Worm (Caenorhabditis elegans) whole organism, L2 larva: ENCODE measurements around the gene F49C12.5.
"Not testable (repeated sequence)": the region's sequence is repeated elsewhere in the genome, so short reads cannot be mapped to it uniquely, and the experiment has no call there.

Source experiments
- C34F6.9 ChIP-seq: fragments of 150-350 bp; optimal IDR thresholded peaks from 2 replicates; lab custom pipeline; 2014; ENCODE audit warnings: missing biosample characterization, missing genetic modification characterization
- F13H6.1 ChIP-seq: sonication (generic microtip); optimal IDR thresholded peaks from 2 replicates; lab custom pipeline; 2016; ENCODE audit warnings: missing genetic modification characterization, missing compliant biosample characterization
- Y55F3AM.14 ChIP-seq: fragments of 200-800 bp; sonication (Bioruptor generic); optimal IDR thresholded peaks from 2 replicates; lab custom pipeline; 2018; ENCODE audit warnings: mild to moderate bottlenecking, missing genetic modification characterization, missing compliant biosample characterization
- ZK546.5 ChIP-seq: sonication (generic microtip); optimal IDR thresholded peaks from 2 replicates; lab custom pipeline; 2017; ENCODE audit warnings: missing biosample characterization, missing genetic modification characterization
- aly-2 ChIP-seq: fragments of 150-350 bp; optimal IDR thresholded peaks from 2 replicates; lab custom pipeline; 2014; ENCODE audit warnings: missing biosample characterization, missing genetic modification characterization
- ama-1 ChIP-seq: fragments of 150-350 bp; optimal IDR thresholded peaks from 2 replicates; lab custom pipeline; 2018; ENCODE audit warnings: inconsistent platforms
- ceh-82 ChIP-seq: fragments of 150-350 bp; optimal IDR thresholded peaks from 2 replicates; lab custom pipeline; 2014; ENCODE audit warnings: missing biosample characterization, missing genetic modification characterization
- dmd-4 ChIP-seq: sonication (generic microtip); optimal IDR thresholded peaks from 2 replicates; lab custom pipeline; 2017; ENCODE audit warnings: missing biosample characterization, missing genetic modification characterization
- egl-27 ChIP-seq: sonication (generic microtip); optimal IDR thresholded peaks from 3 replicates; lab custom pipeline; 2017; ENCODE audit warnings: missing biosample characterization, missing genetic modification reagents, missing genetic modification characterization
- elt-1 ChIP-seq: fragments of 150-350 bp; optimal IDR thresholded peaks from 2 replicates; lab custom pipeline; 2014; ENCODE audit warnings: missing biosample characterization, missing genetic modification characterization
- gmeb-1 ChIP-seq: fragments of 150-350 bp; optimal IDR thresholded peaks from 2 replicates; lab custom pipeline; 2014; ENCODE audit warnings: missing biosample characterization, missing genetic modification characterization
- lin-13 ChIP-seq: fragments of 150-350 bp; optimal IDR thresholded peaks from 2 replicates; lab custom pipeline; 2014; ENCODE audit warnings: missing biosample characterization, missing genetic modification reagents, missing genetic modification characterization
- lin-39 ChIP-seq: fragments of 150-350 bp; optimal IDR thresholded peaks from 2 replicates; lab custom pipeline; 2014; ENCODE audit warnings: missing biosample characterization, missing genetic modification reagents, missing genetic modification characterization
- lsy-2 ChIP-seq, 2 experiments: fragments of 150-350 bp in 1 of 2; sonication (generic microtip) in 1 of 2; optimal IDR thresholded peaks; 2 replicates each; lab custom pipeline; 2014 to 2017; ENCODE audit warnings: missing biosample characterization in 2 of 2, missing genetic modification characterization in 2 of 2
- nhr-10 ChIP-seq: sonication (generic microtip); optimal IDR thresholded peaks from 2 replicates; lab custom pipeline; 2017; ENCODE audit warnings: missing biosample characterization, missing genetic modification characterization
- nhr-11 ChIP-seq: fragments of 150-350 bp; optimal IDR thresholded peaks from 2 replicates; lab custom pipeline; 2014; ENCODE audit warnings: missing biosample characterization, missing genetic modification characterization
- nhr-12 ChIP-seq: fragments of 150-350 bp; optimal IDR thresholded peaks from 2 replicates; lab custom pipeline; 2014; ENCODE audit warnings: missing biosample characterization, missing genetic modification characterization
- nhr-129 ChIP-seq: fragments of 150-350 bp; optimal IDR thresholded peaks from 2 replicates; lab custom pipeline; 2014; ENCODE audit warnings: missing biosample characterization, missing genetic modification characterization
- nhr-21 ChIP-seq: fragments of 150-350 bp; optimal IDR thresholded peaks from 2 replicates; lab custom pipeline; 2014; ENCODE audit warnings: missing biosample characterization, missing genetic modification characterization
- nhr-25 ChIP-seq: fragments of 150-350 bp; sonication (generic microtip); optimal IDR thresholded peaks from 3 replicates; lab custom pipeline; 2014; ENCODE audit warnings: missing biosample characterization, missing genetic modification characterization
- nhr-6 ChIP-seq: fragments of 150-350 bp; optimal IDR thresholded peaks from 2 replicates; lab custom pipeline; 2014; ENCODE audit warnings: missing biosample characterization, missing genetic modification characterization
- nhr-77 ChIP-seq: fragments of 150-350 bp; optimal IDR thresholded peaks from 2 replicates; lab custom pipeline; 2014; ENCODE audit warnings: missing biosample characterization, missing genetic modification characterization
- sem-4 ChIP-seq: fragments of 150-350 bp; optimal IDR thresholded peaks from 2 replicates; lab custom pipeline; 2014; ENCODE audit warnings: missing biosample characterization, missing genetic modification reagents, missing genetic modification characterization
- snpc-4 ChIP-seq: fragments of 150-350 bp; optimal IDR thresholded peaks from 2 replicates; lab custom pipeline; 2014; ENCODE audit warnings: missing biosample characterization, missing genetic modification characterization
- unc-39 ChIP-seq: fragments of 150-350 bp; optimal IDR thresholded peaks from 2 replicates; lab custom pipeline; 2014; ENCODE audit warnings: missing biosample characterization, missing genetic modification characterization
- unc-55 ChIP-seq: fragments of 150-350 bp; sonication (generic microtip); optimal IDR thresholded peaks from 3 replicates; lab custom pipeline; 2014; ENCODE audit warnings: missing biosample characterization, missing genetic modification reagents, missing genetic modification characterization
- unc-62 ChIP-seq: fragments of 150-350 bp; optimal IDR thresholded peaks from 2 replicates; lab custom pipeline; 2014; ENCODE audit warnings: missing biosample characterization, missing genetic modification reagents, missing genetic modification characterization
- zag-1 ChIP-seq: fragments of 150-350 bp; optimal IDR thresholded peaks from 2 replicates; lab custom pipeline; 2014; ENCODE audit warnings: missing biosample characterization, missing genetic modification characterization
- ztf-1 ChIP-seq: fragments of 200-800 bp; sonication (Bioruptor generic); conservative IDR thresholded peaks from 2 replicates; pipeline ENCODE4 v1.3.6; 2022; ENCODE audit warnings: missing genetic modification characterization, missing compliant biosample characterization
- ztf-11 ChIP-seq: sonication (generic microtip); optimal IDR thresholded peaks from 2 replicates; lab custom pipeline; 2017; ENCODE audit warnings: missing biosample characterization, missing genetic modification characterization
- ztf-4 ChIP-seq: fragments of 150-350 bp; optimal IDR thresholded peaks from 2 replicates; lab custom pipeline; 2014; ENCODE audit warnings: missing biosample characterization, missing genetic modification characterization

The F49C12.5 gene

ce11 chrIV:9266464-9266863 lies 38.3 kb upstream of the F49C12.5 start, which contains the start of gene Y11D7A.19:
Gene Y11D7A.19, minus strand, starts transcription at chrIV:9266564.
- TF ChIP-seq sem-4 (tag; lab: Kevin White, UChicago), result no peak
- TF ChIP-seq snpc-4 (tag; lab: Kevin White, UChicago), result no peak
- no peak for TF ChIP-seq nhr-10 (tag; lab: Kevin White, UChicago)
- TF ChIP-seq nhr-6 (tag; lab: Kevin White, UChicago), result no peak
- no peak for TF ChIP-seq unc-55 (GFP tag; lab: Kevin White, UChicago)
- no peak for TF ChIP-seq Y55F3AM.14 (GFP tag; lab: Kevin White, UChicago)
- no peak for TF ChIP-seq ztf-1 (GFP tag; lab: Robert Waterston, UW)
- no peak for TF ChIP-seq nhr-12 (tag; lab: Kevin White, UChicago)
- TF ChIP-seq ZK546.5 (tag; lab: Kevin White, UChicago), result no peak
- no peak for TF ChIP-seq nhr-21 (tag; lab: Kevin White, UChicago)
- TF ChIP-seq lin-13, result no peak
- TF ChIP-seq nhr-25 (tag; lab: Kevin White, UChicago), result no peak
- TF ChIP-seq, all 48 proteins: peak for 0

ce11 chrIV:9267581-9267980 lies 37.1 kb upstream of the F49C12.5 start:
- TF ChIP-seq egl-27 (no peak), lin-39 (tag; lab: Kevin White, UChicago) (no peak), ztf-11 (no peak), C34F6.9 (no peak), ztf-4 (no peak), unc-39 (tag; lab: Kevin White, UChicago) (no peak)

ce11 chrIV:9268916-9269315 lies 35.8 kb upstream of the F49C12.5 start:
- TF ChIP-seq ceh-82 (tag; lab: Kevin White, UChicago) (no peak), gmeb-1 (no peak), F13H6.1 (tag; lab: Kevin White, UChicago) (no peak), nhr-11 (tag; lab: Kevin White, UChicago) (no peak), ztf-1 (GFP tag; lab: Robert Waterston, UW) (no peak), nhr-77 (no peak), unc-39 (tag; lab: Kevin White, UChicago) (no peak), zag-1 (tag; lab: Kevin White, UChicago) (no peak), lin-39 (tag; lab: Kevin White, UChicago) (no peak), unc-62 (GFP tag; lab: Kevin White, UChicago) (no peak)

- TF ChIP-seq nhr-10 (tag; lab: Kevin White, UChicago) (no peak), ama-1 (lab: Kevin White, UChicago) (no peak), nhr-129 (no peak), ceh-82 (tag; lab: Kevin White, UChicago) (no peak), aly-2 (no peak), Y55F3AM.14 (GFP tag; lab: Kevin White, UChicago) (no peak), sem-4 (tag; lab: Kevin White, UChicago) (no peak)
- TF ChIP-seq, all 48 proteins: peak for 0
Measured at ce11 chrIV:9269796-9270195, 34.9 kb upstream of the F49C12.5 start, which contains the start of gene flh-3. Gene flh-3, plus strand, starts transcription at chrIV:9270096.

DNA sequence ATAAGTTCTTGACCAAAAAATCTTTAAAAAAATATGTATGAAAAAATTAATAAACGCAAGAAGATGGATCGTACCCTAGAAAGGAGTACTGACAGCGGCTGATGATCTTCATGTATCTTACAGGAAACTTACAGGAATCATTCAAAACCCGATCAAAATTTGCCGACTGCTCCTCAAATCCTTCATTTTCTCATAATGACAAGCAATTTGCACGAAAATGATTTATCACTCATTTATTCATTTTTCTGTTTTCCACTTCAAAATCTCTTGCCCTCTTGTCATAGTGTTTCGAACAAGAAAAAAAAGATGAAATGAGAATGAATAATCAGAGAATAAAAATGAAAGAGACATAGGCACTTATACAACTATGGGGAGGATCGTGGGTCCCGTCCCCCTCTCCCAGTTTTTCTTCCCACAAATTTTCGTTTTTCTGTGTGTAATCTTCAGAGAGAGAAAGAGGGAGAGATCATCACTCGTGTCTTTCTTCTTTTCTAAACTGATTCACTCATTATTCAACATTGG lies 30.6 kb upstream of the F49C12.5 start, which contains the start of gene nmy-3:
Gene nmy-3, plus strand, starts transcription at position 472 of the 522 bp plus-strand sequence.
- TF ChIP-seq nhr-25 (tag; lab: Kevin White, UChicago), result no peak
- no peak for TF ChIP-seq zag-1 (tag; lab: Kevin White, UChicago)
- no peak for TF ChIP-seq egl-27
- TF ChIP-seq dmd-4, result no peak
- TF ChIP-seq, all 48 proteins: peak for 0

- not testable (repeated sequence) for TF ChIP-seq lin-13; ceh-82 (tag; lab: Kevin White, UChicago); lsy-2 (tag; optimal IDR thresholded peaks at IDR 0.05; lab: Kevin White, UChicago)
Measured at ce11 chrIV:9286305-9286704, 18.4 kb upstream of the F49C12.5 start, which contains the start of gene nhr-267. Gene nhr-267, minus strand, starts transcription at chrIV:9286405.

DNA sequence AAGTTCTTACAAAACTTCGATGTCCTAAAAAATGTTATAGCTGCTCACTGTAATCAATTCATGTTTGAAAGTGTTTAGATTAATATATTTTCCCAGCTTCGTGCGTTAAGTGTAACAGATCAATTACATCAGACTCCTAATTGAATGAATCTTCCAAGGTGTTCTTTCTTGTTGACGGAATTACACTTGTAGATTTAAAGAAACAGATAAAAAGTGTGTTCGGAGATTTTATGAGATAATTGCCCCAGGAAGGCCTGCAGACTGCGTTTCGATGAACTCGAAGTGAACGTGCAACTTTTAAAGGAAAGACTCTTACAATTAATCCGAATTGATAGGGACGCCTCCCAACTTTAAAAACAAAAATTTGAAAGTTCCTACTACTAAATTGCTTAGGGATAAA lies 15.1 kb upstream of the F49C12.5 start:
- TF ChIP-seq zag-1 (tag; lab: Kevin White, UChicago), result no peak
- TF ChIP-seq elt-1 (tag; lab: Kevin White, UChicago), result peak; percentile 73
- no peak for TF ChIP-seq nhr-10 (tag; lab: Kevin White, UChicago)
- TF ChIP-seq, all 48 proteins: peak for 1
